Fruit fly (Drosophila melanogaster): ENCODE results near the gene CG3734.
A peak's percentile ranks its signal among the peaks of the same experiment; 100 is the strongest.

Gene CG3734

DNA sequence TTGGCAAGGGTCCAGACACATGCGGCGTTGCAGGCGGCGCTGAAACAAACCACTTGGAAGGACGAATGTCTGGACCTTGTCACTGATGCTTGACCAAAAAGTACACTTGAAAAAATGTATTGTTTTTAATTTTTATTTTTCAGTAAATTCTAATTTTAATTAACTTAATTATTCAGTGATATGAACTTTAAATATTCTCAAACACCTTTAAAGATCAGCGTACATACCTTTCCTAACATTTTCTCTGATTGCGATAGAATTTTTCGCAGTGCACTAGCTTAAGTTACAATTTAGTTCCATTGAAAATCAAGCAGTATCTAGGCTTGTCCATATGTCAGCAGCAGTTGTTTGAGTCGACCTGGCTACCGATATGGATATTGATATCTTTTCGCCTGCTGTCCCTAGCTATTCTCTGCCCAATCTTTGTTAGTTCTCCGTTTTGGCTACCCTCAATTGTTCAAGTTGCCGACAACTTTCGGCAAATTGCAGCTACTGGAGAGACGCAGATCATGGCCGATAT is 48.4 kb upstream of the CG3734 start (continued):
- peak; percentile 35 for TF ChIP-seq CG12155 (GFP tag; optimal IDR thresholded peaks at IDR 0.05)
- TF ChIP-seq CG6791 (GFP tag; IDR thresholded peaks at IDR 0.05; ENCODE audit: partially characterized antibody): no peak
- no peak for TF ChIP-seq CG7556 (GFP tag; optimal IDR thresholded peaks at IDR 0.05)
- peak in 1 of 2 experiments; percentile 83 for TF ChIP-seq eve (GFP tag; optimal IDR thresholded peaks at IDR 0.05)
- no peak for TF ChIP-seq unpg (GFP tag; optimal IDR thresholded peaks at IDR 0.05)
- TF ChIP-seq CG31224 (GFP tag; IDR thresholded peaks at IDR 0.05): no peak
- no peak for TF ChIP-seq ato (GFP tag; IDR thresholded peaks at IDR 0.05; ENCODE audit: partially characterized antibody)
- TF ChIP-seq CG10274 (GFP tag; optimal IDR thresholded peaks at IDR 0.05): no peak
- TF ChIP-seq CG4854 (GFP tag; optimal IDR thresholded peaks at IDR 0.05): no peak
- TF ChIP-seq CG1832 (GFP tag; optimal IDR thresholded peaks at IDR 0.05): no peak
- TF ChIP-seq CG15514 (GFP tag; optimal IDR thresholded peaks at IDR 0.05): no peak
- no peak for TF ChIP-seq D19A (tag; optimal IDR thresholded peaks at IDR 0.05)
- TF ChIP-seq hth (optimal IDR thresholded peaks at IDR 0.05): no peak
- TF ChIP-seq CG1529 (GFP tag; optimal IDR thresholded peaks at IDR 0.05): no peak
- no peak for TF ChIP-seq CG2889 (GFP tag; IDR thresholded peaks at IDR 0.05)
- no peak for TF ChIP-seq CG12659 (GFP tag; optimal IDR thresholded peaks at IDR 0.05)
- no peak for TF ChIP-seq Ravus (GFP tag; IDR thresholded peaks at IDR 0.05)
- TF ChIP-seq CG12391 (tag; optimal IDR thresholded peaks at IDR 0.05): peak; percentile 19
- no peak for TF ChIP-seq CG7987 (GFP tag; optimal IDR thresholded peaks at IDR 0.05)
- TF ChIP-seq lola (GFP tag; optimal IDR thresholded peaks at IDR 0.05): peak in 1 of 3 experiments; percentile 73
- TF ChIP-seq CG12942 (GFP tag; optimal IDR thresholded peaks at IDR 0.05): no peak
- TF ChIP-seq Fer3 (tag; optimal IDR thresholded peaks at IDR 0.05): no peak
- TF ChIP-seq chn (GFP tag; optimal IDR thresholded peaks at IDR 0.05): no peak
- no peak for TF ChIP-seq repo (GFP tag; optimal IDR thresholded peaks at IDR 0.05)
- no peak for TF ChIP-seq sisA (GFP tag; IDR thresholded peaks at IDR 0.05)
- TF ChIP-seq CG14710 (tag; optimal IDR thresholded peaks at IDR 0.05): peak; percentile 58
- no peak for TF ChIP-seq pzg (GFP tag; optimal IDR thresholded peaks at IDR 0.05)
- peak; percentile 26 for TF ChIP-seq CG7839 (tag; optimal IDR thresholded peaks at IDR 0.05)
- TF ChIP-seq shn (GFP tag; optimal IDR thresholded peaks at IDR 0.05): no peak
- TF ChIP-seq CG4730 (GFP tag; IDR thresholded peaks at IDR 0.05): no peak
- no peak for TF ChIP-seq PHDP (tag; optimal IDR thresholded peaks at IDR 0.05)
- TF ChIP-seq CG4328 (GFP tag; optimal IDR thresholded peaks at IDR 0.05): no peak
- TF ChIP-seq CG6254 (GFP tag; optimal IDR thresholded peaks at IDR 0.05): no peak
- no peak for TF ChIP-seq Hmx (GFP tag; optimal IDR thresholded peaks at IDR 0.05)
- no peak for TF ChIP-seq schlank (tag; optimal IDR thresholded peaks at IDR 0.05)
- TF ChIP-seq Hr78 (GFP tag; optimal IDR thresholded peaks at IDR 0.05): no peak
- TF ChIP-seq otp (GFP tag; IDR thresholded peaks at IDR 0.05): no peak
- TF ChIP-seq CG5245 (GFP tag; optimal IDR thresholded peaks at IDR 0.05): no peak
- TF ChIP-seq CG8478 (optimal IDR thresholded peaks at IDR 0.05): no peak
- TF ChIP-seq wor (GFP tag; IDR thresholded peaks at IDR 0.05): no peak
- no peak for TF ChIP-seq ttk (GFP tag; IDR thresholded peaks at IDR 0.05)
- TF ChIP-seq Blimp-1 (GFP tag; optimal IDR thresholded peaks at IDR 0.05): no peak
- TF ChIP-seq ara (GFP tag; IDR thresholded peaks at IDR 0.05): peak; percentile 50; the same call in 1 of the 2 replicates
- TF ChIP-seq unc-4 (GFP tag; IDR thresholded peaks at IDR 0.05; ENCODE audit: partially characterized antibody): no peak
- TF ChIP-seq Hr39 (optimal IDR thresholded peaks at IDR 0.05): no peak
- no peak for TF ChIP-seq crc (GFP tag; optimal IDR thresholded peaks at IDR 0.05)
- no peak for TF ChIP-seq CG14965 (GFP tag; optimal IDR thresholded peaks at IDR 0.05; ENCODE audit: borderline replicate concordance)
- peak; percentile 34 for TF ChIP-seq CG10209 (GFP tag; optimal IDR thresholded peaks at IDR 0.05)
- TF ChIP-seq sqz (GFP tag; optimal IDR thresholded peaks at IDR 0.05): no peak
- peak; percentile 30 for TF ChIP-seq CG4820 (GFP tag; optimal IDR thresholded peaks at IDR 0.05)
- no peak for TF ChIP-seq CG11695 (GFP tag; IDR thresholded peaks at IDR 0.05)
